Worm (Caenorhabditis elegans) whole organism, late embryonic: Measurements from ENCODE around the gene semi-1.

Experiments
- C38D4.7 ChIP-seq: fragments of 200-800 bp; sonication (Bioruptor generic); optimal IDR thresholded peaks from 2 replicates; lab custom pipeline; 2018; ENCODE audit warnings: mild to moderate bottlenecking, missing genetic modification characterization, moderate library complexity, missing compliant biosample characterization
- K02D7.2 ChIP-seq: sonication (generic microtip); optimal IDR thresholded peaks from 2 replicates; lab custom pipeline; 2017; ENCODE audit warnings: mild to moderate bottlenecking, missing genetic modification characterization, missing compliant biosample characterization
- K09A11.1 ChIP-seq: sonication (generic microtip); optimal IDR thresholded peaks from 2 replicates; lab custom pipeline; 2017; ENCODE audit warnings: antibody characterized with exemption, mild to moderate bottlenecking, missing genetic modification characterization, missing compliant biosample characterization; ENCODE audit not compliant: insufficient read depth
- T23F11.4 ChIP-seq: fragments of 200-800 bp; sonication (Bioruptor generic); optimal IDR thresholded peaks from 2 replicates; lab custom pipeline; 2018; ENCODE audit warnings: mild to moderate bottlenecking, missing genetic modification characterization, missing compliant biosample characterization
- ceh-14 ChIP-seq: sonication (generic microtip); optimal IDR thresholded peaks from 2 replicates; lab custom pipeline; 2016; ENCODE audit warnings: missing genotype, missing genetic modification characterization, missing compliant biosample characterization
- ceh-18 ChIP-seq: sonication (generic microtip); optimal IDR thresholded peaks from 2 replicates; lab custom pipeline; 2016; ENCODE audit warnings: missing genetic modification characterization, missing compliant biosample characterization
- ceh-19 ChIP-seq: fragments of 200-800 bp; sonication (Bioruptor generic); optimal IDR thresholded peaks from 2 replicates; lab custom pipeline; 2018; ENCODE audit warnings: mild to moderate bottlenecking, missing genetic modification characterization, missing compliant biosample characterization
- ceh-2 ChIP-seq: sonication (generic microtip); optimal IDR thresholded peaks from 2 replicates; lab custom pipeline; 2016; ENCODE audit warnings: missing genotype, missing genetic modification characterization, missing compliant biosample characterization
- ceh-22 ChIP-seq: sonication (generic microtip); optimal IDR thresholded peaks from 2 replicates; lab custom pipeline; 2017; ENCODE audit warnings: missing biosample characterization, missing genetic modification characterization
- ceh-34 ChIP-seq: sonication (generic microtip); optimal IDR thresholded peaks from 2 replicates; lab custom pipeline; 2016; ENCODE audit warnings: mild to moderate bottlenecking, missing genetic modification characterization, missing compliant biosample characterization
- ceh-45 ChIP-seq: fragments of 200-800 bp; sonication (Bioruptor generic); IDR thresholded peaks from 2 replicates; pipeline ENCODE4 v1.3.6; 2022; ENCODE audit warnings: missing genetic modification reagents, missing genetic modification characterization, missing compliant biosample characterization
- ceh-48 ChIP-seq: sonication (generic microtip); optimal IDR thresholded peaks from 2 replicates; lab custom pipeline; 2016; ENCODE audit warnings: missing genetic modification characterization, inconsistent platforms, missing compliant biosample characterization
- ceh-6 ChIP-seq: fragments of 200-800 bp; sonication (Bioruptor generic); optimal IDR thresholded peaks from 2 replicates; lab custom pipeline; 2018; ENCODE audit warnings: mild to moderate bottlenecking, missing genetic modification characterization, missing compliant biosample characterization
- ceh-9 ChIP-seq: sonication (generic microtip); optimal IDR thresholded peaks from 2 replicates; lab custom pipeline; 2016; ENCODE audit warnings: mild to moderate bottlenecking, missing genetic modification characterization, inconsistent platforms, missing compliant biosample characterization
- dmd-4 ChIP-seq: sonication (generic microtip); optimal IDR thresholded peaks from 2 replicates; lab custom pipeline; 2016; ENCODE audit warnings: borderline replicate concordance, missing genetic modification characterization, missing compliant biosample characterization
- ets-4 ChIP-seq: sonication (generic microtip); optimal IDR thresholded peaks from 2 replicates; lab custom pipeline; 2016; ENCODE audit warnings: missing genetic modification characterization, missing compliant biosample characterization
- fax-1 ChIP-seq: sonication (generic microtip); optimal IDR thresholded peaks from 2 replicates; lab custom pipeline; 2016; ENCODE audit warnings: missing genotype, missing genetic modification characterization, missing compliant biosample characterization
- fkh-10 ChIP-seq: fragments of 150-350 bp; optimal IDR thresholded peaks from 2 replicates; lab custom pipeline; 2014; ENCODE audit warnings: missing biosample characterization, missing genetic modification reagents, missing genetic modification characterization
- gmeb-2 ChIP-seq: sonication (generic microtip); optimal IDR thresholded peaks from 2 replicates; lab custom pipeline; 2016; ENCODE audit warnings: missing genetic modification characterization, inconsistent platforms, missing compliant biosample characterization
- hlh-15 ChIP-seq: sonication (generic microtip); optimal IDR thresholded peaks from 2 replicates; lab custom pipeline; 2016; ENCODE audit warnings: missing genetic modification characterization, missing compliant biosample characterization
- hlh-30 ChIP-seq: sonication (generic microtip); optimal IDR thresholded peaks from 2 replicates; lab custom pipeline; 2017; ENCODE audit warnings: antibody characterized with exemption, missing genetic modification characterization, missing compliant biosample characterization; ENCODE audit not compliant: insufficient read depth
- hlh-6 ChIP-seq: sonication (generic microtip); optimal IDR thresholded peaks from 2 replicates; lab custom pipeline; 2016; ENCODE audit warnings: missing genotype, missing genetic modification characterization, missing compliant biosample characterization
- lim-6 ChIP-seq: sonication (generic microtip); optimal IDR thresholded peaks from 2 replicates; lab custom pipeline; 2016; ENCODE audit warnings: missing genetic modification characterization, missing compliant biosample characterization
- madf-2 ChIP-seq: sonication (generic microtip); optimal IDR thresholded peaks from 2 replicates; lab custom pipeline; 2017; ENCODE audit warnings: missing genetic modification characterization, missing compliant biosample characterization
- odd-2 ChIP-seq: sonication (generic microtip); optimal IDR thresholded peaks from 2 replicates; lab custom pipeline; 2017; ENCODE audit warnings: antibody characterized with exemption, mild to moderate bottlenecking, missing genetic modification characterization, missing compliant biosample characterization
- pag-3 ChIP-seq: sonication (generic microtip); optimal IDR thresholded peaks from 2 replicates; lab custom pipeline; 2016; ENCODE audit warnings: missing compliant biosample characterization, missing genetic modification characterization, borderline replicate concordance
- pha-2 ChIP-seq: sonication (generic microtip); optimal IDR thresholded peaks from 2 replicates; lab custom pipeline; 2017; ENCODE audit warnings: mild to moderate bottlenecking, missing genetic modification characterization, missing compliant biosample characterization
- pha-4 ChIP-seq: fragments of 150-350 bp; optimal IDR thresholded peaks from 2 replicates; lab custom pipeline; 2018; ENCODE audit warnings: missing biosample characterization, missing genetic modification reagents, missing genetic modification characterization
- ref-2 ChIP-seq: sonication (generic microtip); optimal IDR thresholded peaks from 2 replicates; lab custom pipeline; 2016; ENCODE audit warnings: missing genetic modification characterization, missing compliant biosample characterization
- rnt-1 ChIP-seq: sonication (generic microtip); optimal IDR thresholded peaks from 2 replicates; lab custom pipeline; 2016; ENCODE audit warnings: missing genetic modification characterization, missing compliant biosample characterization
- sdc-2 ChIP-seq: sonication (generic microtip); optimal IDR thresholded peaks from 2 replicates; lab custom pipeline; 2016; ENCODE audit warnings: missing genotype, missing genetic modification characterization, missing compliant biosample characterization
- sox-2 ChIP-seq: fragments of 200-800 bp; sonication (Bioruptor generic); IDR thresholded peaks from 2 replicates; pipeline ENCODE4 v1.3.6; 2022; ENCODE audit warnings: missing genetic modification reagents, missing genetic modification characterization, missing compliant biosample characterization
- sox-4 ChIP-seq: sonication (generic microtip); optimal IDR thresholded peaks from 2 replicates; lab custom pipeline; 2017; ENCODE audit warnings: mild to moderate bottlenecking, missing genetic modification characterization, inconsistent platforms, missing compliant biosample characterization
- tbx-2 ChIP-seq: sonication (generic microtip); optimal IDR thresholded peaks from 2 replicates; lab custom pipeline; 2016; ENCODE audit warnings: missing genetic modification characterization, missing compliant biosample characterization
- unc-3 ChIP-seq, 2 experiments: fragments of 200-800 bp in 1 of 2; sonication (Bioruptor generic) in 1 of 2; sonication (generic microtip) in 1 of 2; conservative IDR thresholded peaks in 1 of 2; optimal IDR thresholded peaks in 1 of 2; 2 replicates each; pipeline versions ENCODE4 v1.3.6 to Lab custom; 2016 to 2022; ENCODE audit warnings: missing compliant biosample characterization in 2 of 2, missing genetic modification characterization in 2 of 2, missing genetic modification reagents in 1 of 2
- unc-42 ChIP-seq: sonication (generic microtip); optimal IDR thresholded peaks from 2 replicates; lab custom pipeline; 2016; ENCODE audit warnings: missing genotype, missing genetic modification characterization, missing compliant biosample characterization
- unc-55 ChIP-seq: sonication (generic microtip); optimal IDR thresholded peaks from 2 replicates; lab custom pipeline; 2017; ENCODE audit warnings: missing biosample characterization, missing genetic modification reagents, missing genetic modification characterization
- zip-5 ChIP-seq: sonication (generic microtip); optimal IDR thresholded peaks from 2 replicates; lab custom pipeline; 2016; ENCODE audit warnings: missing genetic modification characterization, missing compliant biosample characterization
- ztf-16 ChIP-seq: sonication (generic microtip); optimal IDR thresholded peaks from 2 replicates; lab custom pipeline; 2017; ENCODE audit warnings: missing genetic modification characterization, missing compliant biosample characterization

semi-1 gene

DNA sequence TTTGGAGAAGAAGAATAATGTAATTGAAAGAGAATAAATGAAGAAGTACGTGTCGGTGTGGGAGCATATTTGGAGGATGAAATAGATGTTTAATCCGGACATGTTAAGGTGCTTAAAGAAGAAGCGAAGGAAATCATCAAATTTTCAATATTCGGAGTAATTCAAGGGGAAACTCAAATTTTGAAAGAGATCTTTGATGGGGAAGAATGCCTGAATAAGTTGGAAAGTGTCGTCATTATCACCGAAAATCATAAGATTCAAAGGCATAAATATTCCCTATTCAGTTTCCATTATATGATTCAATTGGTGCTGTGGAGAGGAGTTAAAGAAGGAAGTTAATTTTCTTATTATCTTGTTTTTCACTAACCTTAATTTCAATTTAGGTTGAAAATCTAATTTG is at the start of gene semi-1:
TSS of gene semi-1 (minus strand) at position 101 of the 400 bp plus-strand sequence.
- no peak for TF ChIP-seq ceh-2 (tag; lab: Kevin White, UChicago)
- TF ChIP-seq K09A11.1 (tag; lab: Kevin White, UChicago), result no peak

DNA sequence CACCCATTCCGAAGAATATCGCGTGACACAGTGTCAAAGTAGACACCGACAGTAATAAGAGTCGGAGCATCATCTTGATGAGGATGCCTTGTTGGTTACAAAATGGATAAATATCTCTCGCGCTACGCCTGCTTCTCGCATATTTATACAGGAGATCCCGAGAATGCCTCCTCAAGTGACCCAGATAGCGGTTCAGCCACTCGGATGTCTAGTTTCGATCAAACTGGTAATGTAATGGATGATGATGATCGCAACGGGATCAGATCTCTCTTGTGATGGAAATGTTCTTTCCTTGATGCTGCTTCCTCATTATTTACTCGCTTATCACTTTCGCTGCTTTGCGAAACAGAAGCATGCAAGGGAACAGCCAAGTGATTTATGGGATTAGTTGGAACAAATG is 48.8 kb upstream of the semi-1 start, which contains the start of gene grl-17:
TSS of gene grl-17 (minus strand) at position 101 of the 400 bp plus-strand sequence.
- no peak for TF ChIP-seq odd-2 (tag; lab: Kevin White, UChicago)
- no peak for TF ChIP-seq fkh-10 (GFP tag; lab: Kevin White, UChicago)
- no peak for TF ChIP-seq unc-42 (tag; lab: Kevin White, UChicago)
- no peak for TF ChIP-seq T23F11.4
- TF ChIP-seq ztf-16 (tag; lab: Kevin White, UChicago), result no peak
- TF ChIP-seq pag-3 (tag; lab: Kevin White, UChicago), result no peak
- no peak for TF ChIP-seq pha-4 (tag; lab: Kevin White, UChicago)
- no peak for TF ChIP-seq gmeb-2
- no peak for TF ChIP-seq unc-55 (GFP tag; lab: Kevin White, UChicago)
- no peak for TF ChIP-seq ceh-2 (tag; lab: Kevin White, UChicago)
- no peak for TF ChIP-seq zip-5
- TF ChIP-seq hlh-30 (tag; lab: Kevin White, UChicago), result no peak
- TF ChIP-seq hlh-6 (tag; lab: Kevin White, UChicago), result no peak
- no peak for TF ChIP-seq ceh-48 (tag; lab: Kevin White, UChicago)
- TF ChIP-seq rnt-1 (tag; lab: Kevin White, UChicago), result no peak
- TF ChIP-seq sox-4 (tag; lab: Kevin White, UChicago), result no peak
- TF ChIP-seq unc-3 (GFP tag; conservative IDR thresholded peaks at IDR 0.05; lab: Robert Waterston, UW), result no peak
- TF ChIP-seq unc-3 (tag; optimal IDR thresholded peaks at IDR 0.05; lab: Kevin White, UChicago), result no peak
- no peak for TF ChIP-seq ceh-45 (GFP tag; lab: Robert Waterston, UW)
- TF ChIP-seq lim-6 (tag; lab: Kevin White, UChicago), result no peak
- TF ChIP-seq ceh-18 (tag; lab: Kevin White, UChicago), result no peak
- TF ChIP-seq, all 69 proteins: peak for 0

ce11 chrV:13562748-13563147 is 47.7 kb upstream of the semi-1 start:
- TF ChIP-seq fax-1, result no peak
- TF ChIP-seq zip-5, result no peak
- no peak for TF ChIP-seq C38D4.7
- no peak for TF ChIP-seq unc-3 (GFP tag; conservative IDR thresholded peaks at IDR 0.05; lab: Robert Waterston, UW)
- no peak for TF ChIP-seq unc-3 (tag; optimal IDR thresholded peaks at IDR 0.05; lab: Kevin White, UChicago)
- TF ChIP-seq sdc-2, result no peak
- no peak for TF ChIP-seq T23F11.4
- no peak for TF ChIP-seq ceh-22
- TF ChIP-seq pha-2, result no peak
- no peak for TF ChIP-seq hlh-15 (tag; lab: Kevin White, UChicago)
- no peak for TF ChIP-seq hlh-30 (tag; lab: Kevin White, UChicago)
- TF ChIP-seq K02D7.2 (tag; lab: Kevin White, UChicago), result no peak
- TF ChIP-seq tbx-2 (tag; lab: Kevin White, UChicago), result no peak
- TF ChIP-seq ceh-34, result no peak
- no peak for TF ChIP-seq ceh-6 (GFP tag; lab: Kevin White, UChicago)
- TF ChIP-seq sox-2, result no peak

DNA sequence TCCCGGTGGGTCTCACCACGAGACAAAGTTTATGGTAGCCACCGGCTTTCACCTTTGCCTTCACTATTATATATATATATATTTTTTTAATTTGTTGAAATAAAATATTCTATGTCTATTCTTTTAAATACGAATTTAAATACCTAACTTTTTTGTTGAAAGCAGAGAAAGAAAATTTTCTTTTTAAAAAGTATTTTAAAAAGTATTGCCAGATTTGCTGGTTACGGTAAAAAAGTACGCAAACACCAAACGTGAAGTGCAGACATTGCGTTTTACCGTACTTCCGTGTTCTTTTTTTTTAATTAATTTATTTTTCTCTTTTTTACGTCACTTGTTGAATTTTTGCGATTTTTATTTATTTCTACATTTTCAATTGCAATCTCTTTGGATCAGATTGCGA is 45.0 kb upstream of the semi-1 start, which contains the start of gene C56A3.8:
TSS of gene C56A3.8 (plus strand) at position 301 of the 400 bp plus-strand sequence.
- no peak for TF ChIP-seq ref-2 (tag; lab: Kevin White, UChicago)
- no peak for TF ChIP-seq pag-3 (tag; lab: Kevin White, UChicago)
- TF ChIP-seq dmd-4 (tag; lab: Kevin White, UChicago), result no peak
- TF ChIP-seq ceh-14 (tag; lab: Kevin White, UChicago), result no peak
- TF ChIP-seq madf-2, result no peak
- no peak for TF ChIP-seq ceh-9 (tag; lab: Kevin White, UChicago)
- no peak for TF ChIP-seq ets-4 (tag; lab: Kevin White, UChicago)
- no peak for TF ChIP-seq ceh-19 (GFP tag; lab: Kevin White, UChicago)
- TF ChIP-seq K09A11.1 (tag; lab: Kevin White, UChicago), result no peak
- TF ChIP-seq, all 69 proteins: peak for 0
